Fruit fly (Drosophila melanogaster): ENCODE measurements around the gene Adk2.

Adk2 gene

DNA sequence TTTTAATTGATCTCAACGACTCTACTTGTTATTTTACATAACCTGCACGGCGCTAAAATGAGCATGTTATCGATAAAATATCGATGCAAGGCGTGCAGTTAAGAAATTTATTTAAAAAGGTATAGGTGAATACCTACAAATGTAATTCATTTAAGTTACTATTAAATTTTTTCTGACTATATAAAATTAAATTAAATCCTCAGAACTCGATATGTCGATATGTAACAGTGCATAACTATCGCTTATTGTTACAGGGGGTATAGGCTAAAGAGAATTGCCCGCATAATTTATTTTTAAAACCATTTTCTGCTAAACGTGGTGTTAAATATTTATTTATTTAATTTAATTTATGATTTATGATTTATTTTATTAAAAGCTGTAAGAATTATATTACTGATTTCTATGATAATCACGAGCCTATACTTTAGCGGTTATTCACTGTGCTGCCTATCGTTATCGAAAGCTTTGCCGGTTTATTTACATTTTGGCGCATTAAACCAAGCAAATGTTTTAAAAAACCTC is 4.6 kb downstream of the Adk2 start, which contains the start of the genes mRpL20 and Icmt (continued):
- TF ChIP-seq ftz-f1 (GFP tag; optimal IDR thresholded peaks at IDR 0.05) (no peak), fd102C (GFP tag; optimal IDR thresholded peaks at IDR 0.05) (no peak), vvl (GFP tag; IDR thresholded peaks at IDR 0.05) (peak; percentile 98), CG7357 (GFP tag; IDR thresholded peaks at IDR 0.05) (peak; percentile 88), ken (GFP tag; IDR thresholded peaks at IDR 0.05) (peak; percentile 97), btn (GFP tag; optimal IDR thresholded peaks at IDR 0.05) (no peak), wek (GFP tag; optimal IDR thresholded peaks at IDR 0.05) (peak; percentile 63), sug (tag; optimal IDR thresholded peaks at IDR 0.05) (peak; percentile 80), CG12299 (tag; optimal IDR thresholded peaks at IDR 0.05) (peak; percentile 94), MESR4 (GFP tag; optimal IDR thresholded peaks at IDR 0.05) (no peak), exex (tag; optimal IDR thresholded peaks at IDR 0.05) (peak; percentile 63), chn (GFP tag; optimal IDR thresholded peaks at IDR 0.05) (peak; percentile 75), Oli (tag; optimal IDR thresholded peaks at IDR 0.05) (peak; percentile 95), Bteb2 (GFP tag; optimal IDR thresholded peaks at IDR 0.05) (peak; percentile 51), kay (GFP tag; optimal IDR thresholded peaks at IDR 0.05) (peak; percentile 75), CTCF (GFP tag; optimal IDR thresholded peaks at IDR 0.05) (peak; percentile 37), CG9932 (GFP tag; IDR thresholded peaks at IDR 0.05) (peak; percentile 95), toy (GFP tag; IDR thresholded peaks at IDR 0.05) (peak; percentile 94), ssp (GFP tag; IDR thresholded peaks at IDR 0.05) (peak; percentile 92), ap (GFP tag; IDR thresholded peaks at IDR 0.05) (peak; percentile 86), CrebB (tag; optimal IDR thresholded peaks at IDR 0.05) (peak; percentile 90), Scr (GFP tag; IDR thresholded peaks at IDR 0.05; ENCODE audit: partially characterized antibody) (peak; percentile 85), aop (GFP tag; IDR thresholded peaks at IDR 0.05) (0 out of 2 replicates have a peak, but pooled peaks have one; percentile 52), stc (GFP tag; IDR thresholded peaks at IDR 0.05) (peak; percentile 96), ara (GFP tag; IDR thresholded peaks at IDR 0.05) (peak; percentile 96), pho (GFP tag; optimal IDR thresholded peaks at IDR 0.05) (peak; percentile 46), CG17568 (GFP tag; optimal IDR thresholded peaks at IDR 0.05) (peak; percentile 81), gcm (GFP tag; optimal IDR thresholded peaks at IDR 0.05) (peak; percentile 97), sqz (GFP tag; optimal IDR thresholded peaks at IDR 0.05) (peak; percentile 54), CG1024 (GFP tag; IDR thresholded peaks at IDR 0.05) (peak; percentile 73), Usf (GFP tag; optimal IDR thresholded peaks at IDR 0.05) (peak; percentile 85), Atf-2 (GFP tag; optimal IDR thresholded peaks at IDR 0.05) (peak; percentile 25), NfI (GFP tag; optimal IDR thresholded peaks at IDR 0.05) (peak; percentile 92), CG2120 (GFP tag; optimal IDR thresholded peaks at IDR 0.05) (peak; percentile 88), H15 (GFP tag; IDR thresholded peaks at IDR 0.05) (peak; percentile 96), CG6175 (GFP tag; IDR thresholded peaks at IDR 0.05) (peak; percentile 93), HLHmδ (GFP tag; optimal IDR thresholded peaks at IDR 0.05) (no peak), dimm (GFP tag; IDR thresholded peaks at IDR 0.05) (peak; percentile 84), Pdp1 (GFP tag; optimal IDR thresholded peaks at IDR 0.05) (peak; percentile 71 to 78), CG4424 (GFP tag; optimal IDR thresholded peaks at IDR 0.05) (peak; percentile 82), CG13424 (tag; optimal IDR thresholded peaks at IDR 0.05) (peak; percentile 95), CG12769 (tag; optimal IDR thresholded peaks at IDR 0.05) (peak; percentile 84), Oaz (GFP tag; IDR thresholded peaks at IDR 0.05) (peak; percentile 93), Hand (GFP tag; optimal IDR thresholded peaks at IDR 0.05) (peak; percentile 83), CG10431 (GFP tag; optimal IDR thresholded peaks at IDR 0.05) (peak; percentile 78), CG14050 (GFP tag; IDR thresholded peaks at IDR 0.05) (peak; percentile 95), jumu (GFP tag; optimal IDR thresholded peaks at IDR 0.05) (peak; percentile 26), CG1603 (tag; optimal IDR thresholded peaks at IDR 0.05) (peak; percentile 57), Gug (GFP tag; IDR thresholded peaks at IDR 0.05) (peak; percentile 95), D (optimal IDR thresholded peaks at IDR 0.05) (no peak), D (GFP tag; optimal IDR thresholded peaks at IDR 0.05) (peak; percentile 64), sim (GFP tag; IDR thresholded peaks at IDR 0.05) (peak; percentile 84)
